Worm (Caenorhabditis elegans): ENCODE data around the gene emb-5.

emb-5 gene

ce11 chrIII:4735443-4735842 lies 15.0 kb upstream of the emb-5 start, which contains the start of gene F17C8.7:
Gene F17C8.7, plus strand, starts transcription at chrIII:4735743.
- TF ChIP-seq unc-39 (tag; optimal IDR thresholded peaks at IDR 0.05) (no peak), elt-1 (tag; optimal IDR thresholded peaks at IDR 0.05; ENCODE audit: borderline replicate concordance, insufficient read depth) (no peak), hlh-1 (tag; optimal IDR thresholded peaks at IDR 0.05) (no peak), nhr-12 (tag; optimal IDR thresholded peaks at IDR 0.05) (no peak), mep-1 (tag; optimal IDR thresholded peaks at IDR 0.05) (no peak), ces-1 (GFP tag; optimal IDR thresholded peaks at IDR 0.05) (no peak), lsy-2 (tag; optimal IDR thresholded peaks at IDR 0.05) (no peak), lin-13 (tag; optimal IDR thresholded peaks at IDR 0.05) (no peak), mls-2 (tag; optimal IDR thresholded peaks at IDR 0.05) (no peak), flh-1 (GFP tag; optimal IDR thresholded peaks at IDR 0.05) (no peak), mab-5 (tag; optimal IDR thresholded peaks at IDR 0.05) (no peak), ceh-43 (GFP tag; optimal IDR thresholded peaks at IDR 0.05) (no peak), nhr-76 (tag; optimal IDR thresholded peaks at IDR 0.05) (no peak), nhr-2 (tag; optimal IDR thresholded peaks at IDR 0.05) (no peak)

ce11 chrIII:4734056-4734455 lies 13.6 kb upstream of the emb-5 start, which contains the start of gene F17C8.9:
Gene F17C8.9, plus strand, starts transcription at chrIII:4734356.
- no peak for TF ChIP-seq ham-2 (GFP tag; optimal IDR thresholded peaks at IDR 0.05)
- no peak for TF ChIP-seq nhr-2 (tag; optimal IDR thresholded peaks at IDR 0.05)
- TF ChIP-seq hlh-1 (tag; optimal IDR thresholded peaks at IDR 0.05): no peak
- TF ChIP-seq lin-32 (GFP tag; optimal IDR thresholded peaks at IDR 0.05): no peak
- no peak for TF ChIP-seq tbx-8 (GFP tag; optimal IDR thresholded peaks at IDR 0.05)
- no peak for TF ChIP-seq elt-1 (tag; optimal IDR thresholded peaks at IDR 0.05; ENCODE audit: borderline replicate concordance, insufficient read depth)
- TF ChIP-seq nhr-12 (tag; optimal IDR thresholded peaks at IDR 0.05): no peak
- no peak for TF ChIP-seq cnd-1 (tag; optimal IDR thresholded peaks at IDR 0.05)
- no peak for TF ChIP-seq sem-2 (GFP tag; optimal IDR thresholded peaks at IDR 0.05)
- TF ChIP-seq unc-39 (tag; optimal IDR thresholded peaks at IDR 0.05): no peak
- TF ChIP-seq M03D4.4 (tag; optimal IDR thresholded peaks at IDR 0.05): no peak
- no peak for TF ChIP-seq nhr-28 (tag; optimal IDR thresholded peaks at IDR 0.05)
- TF ChIP-seq mep-1 (tag; optimal IDR thresholded peaks at IDR 0.05): no peak
- no peak for TF ChIP-seq ceh-43 (GFP tag; optimal IDR thresholded peaks at IDR 0.05)
- TF ChIP-seq unc-62 (GFP tag; optimal IDR thresholded peaks at IDR 0.05): no peak
- TF ChIP-seq zip-8 (tag; optimal IDR thresholded peaks at IDR 0.05): no peak
- TF ChIP-seq unc-120 (tag; optimal IDR thresholded peaks at IDR 0.05; ENCODE audit: poor library complexity, severe bottlenecking): no peak
- TF ChIP-seq lin-13 (tag; optimal IDR thresholded peaks at IDR 0.05): no peak
- no peak for TF ChIP-seq ceh-39 (tag; optimal IDR thresholded peaks at IDR 0.05)

DNA sequence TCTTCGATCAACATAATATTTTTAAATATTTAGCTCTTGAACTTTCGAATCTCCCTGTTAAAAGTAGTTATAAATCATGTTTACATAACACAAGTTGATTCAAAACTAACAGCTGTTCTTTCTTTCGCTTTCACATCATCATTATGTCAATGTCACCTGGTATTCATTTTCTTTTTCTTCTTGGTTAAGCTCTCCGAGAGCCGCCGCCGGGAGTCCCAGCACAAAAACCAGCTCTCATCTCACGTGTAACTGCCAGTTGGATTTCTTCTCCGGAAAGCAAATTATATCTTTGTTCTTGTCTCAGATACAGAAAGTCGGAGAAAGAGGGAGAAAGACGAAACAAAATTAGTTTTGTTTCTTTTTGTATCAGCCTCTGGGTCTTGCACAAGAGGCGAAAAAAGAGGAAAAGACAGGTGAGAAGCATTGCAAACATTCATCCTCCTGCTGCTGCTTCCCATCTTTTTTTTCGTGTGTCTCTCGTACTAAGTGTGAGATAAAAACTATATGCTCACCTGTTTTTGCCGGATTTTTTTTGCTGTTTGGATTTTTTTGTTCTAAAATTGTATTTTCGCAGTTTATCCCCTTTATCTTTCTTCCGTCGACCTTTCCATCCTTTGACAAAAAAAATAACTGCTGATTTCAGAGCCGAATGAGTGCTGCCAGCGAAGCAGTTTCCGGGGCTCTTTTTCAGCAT lies 11.0 kb upstream of the emb-5 start, which contains the start of gene F17C8.3:
F17C8.3 (plus strand) TSS at position 644 of the 694 bp plus-strand sequence.
- TF ChIP-seq hlh-1 (tag; optimal IDR thresholded peaks at IDR 0.05) (peak; percentile 69), unc-120 (tag; optimal IDR thresholded peaks at IDR 0.05; ENCODE audit: poor library complexity, severe bottlenecking) (peak; percentile 26), zip-8 (tag; optimal IDR thresholded peaks at IDR 0.05) (no peak)

DNA sequence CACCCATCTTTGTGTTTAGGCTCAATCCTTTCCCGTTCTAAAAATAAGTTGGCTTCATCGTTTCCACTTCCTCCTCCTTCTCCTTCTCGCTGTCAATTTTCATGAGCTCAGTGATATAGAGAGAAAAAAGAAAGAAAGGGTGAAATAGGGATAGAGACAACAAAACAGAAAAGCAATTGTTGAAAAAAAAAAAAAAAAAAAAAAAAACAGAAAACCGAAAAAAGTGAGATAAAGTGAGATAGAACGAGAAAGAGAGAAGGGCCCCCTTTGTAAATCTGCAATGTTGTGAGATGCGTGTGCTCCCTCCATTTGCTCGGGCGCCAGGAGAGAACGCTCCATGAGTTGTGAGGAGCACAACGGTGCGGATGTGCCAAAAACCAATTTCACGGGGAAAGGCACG lies 3.5 kb upstream of the emb-5 start:
- TF ChIP-seq nhr-28 (tag; optimal IDR thresholded peaks at IDR 0.05): no peak
- TF ChIP-seq flh-1 (GFP tag; optimal IDR thresholded peaks at IDR 0.05): no peak

DNA sequence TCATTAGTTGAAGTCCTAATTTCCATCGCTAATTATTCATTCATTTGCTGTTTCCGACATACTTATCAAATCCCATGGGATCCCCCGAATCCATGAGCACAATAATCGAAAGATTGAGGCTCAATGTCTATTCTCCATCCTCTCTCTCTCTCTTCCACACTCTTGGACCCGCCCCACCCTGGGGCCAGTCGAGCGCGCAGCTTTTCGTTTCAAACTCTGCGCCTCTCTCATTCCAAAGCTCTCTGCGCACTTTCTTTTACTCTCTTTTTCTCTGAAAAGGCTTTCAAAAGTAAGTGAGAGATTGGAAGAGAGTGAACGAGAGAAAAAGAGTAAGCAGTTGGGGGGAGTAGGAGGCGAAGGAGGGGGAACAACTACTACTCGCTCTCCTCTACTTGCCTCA lies 1.3 kb upstream of the emb-5 start, which contains the start of gene acy-1:
acy-1 (plus strand) TSS at position 346 of the 400 bp plus-strand sequence.
- TF ChIP-seq elt-3 (tag; optimal IDR thresholded peaks at IDR 0.05) (no peak), nhr-76 (tag; optimal IDR thresholded peaks at IDR 0.05) (no peak), tbx-8 (GFP tag; optimal IDR thresholded peaks at IDR 0.05) (no peak), hlh-1 (tag; optimal IDR thresholded peaks at IDR 0.05) (peak; percentile 81), nhr-12 (tag; optimal IDR thresholded peaks at IDR 0.05) (no peak), lin-32 (GFP tag; optimal IDR thresholded peaks at IDR 0.05) (no peak), ztf-11 (tag; optimal IDR thresholded peaks at IDR 0.05) (no peak), pha-4 (tag; optimal IDR thresholded peaks at IDR 0.05) (no peak), ceh-43 (GFP tag; optimal IDR thresholded peaks at IDR 0.05) (no peak), mls-2 (tag; optimal IDR thresholded peaks at IDR 0.05) (peak; percentile 62), lsy-2 (tag; optimal IDR thresholded peaks at IDR 0.05) (peak; percentile 22), mab-5 (tag; optimal IDR thresholded peaks at IDR 0.05) (no peak), drap-1 (GFP tag; optimal IDR thresholded peaks at IDR 0.05) (no peak), cnd-1 (tag; optimal IDR thresholded peaks at IDR 0.05) (peak; percentile 30), unc-62 (GFP tag; optimal IDR thresholded peaks at IDR 0.05) (peak; percentile 33), nhr-2 (tag; optimal IDR thresholded peaks at IDR 0.05) (no peak), bed-3 (GFP tag; optimal IDR thresholded peaks at IDR 0.05) (no peak), sem-2 (GFP tag; optimal IDR thresholded peaks at IDR 0.05) (no peak), ham-2 (GFP tag; optimal IDR thresholded peaks at IDR 0.05) (peak; percentile 43), sptf-1 (tag; optimal IDR thresholded peaks at IDR 0.05) (peak; percentile 55), nhr-237 (tag; optimal IDR thresholded peaks at IDR 0.05) (peak; percentile 67), elt-1 (tag; optimal IDR thresholded peaks at IDR 0.05; ENCODE audit: borderline replicate concordance, insufficient read depth) (no peak), zip-8 (tag; optimal IDR thresholded peaks at IDR 0.05) (no peak), ceh-83 (GFP tag; optimal IDR thresholded peaks at IDR 0.05) (no peak), blmp-1 (tag; optimal IDR thresholded peaks at IDR 0.05) (peak; percentile 12), unc-120 (tag; optimal IDR thresholded peaks at IDR 0.05; ENCODE audit: poor library complexity, severe bottlenecking) (peak; percentile 69), ceh-39 (tag; optimal IDR thresholded peaks at IDR 0.05) (no peak), M03D4.4 (tag; optimal IDR thresholded peaks at IDR 0.05) (no peak), lin-13 (tag; optimal IDR thresholded peaks at IDR 0.05) (no peak), ces-1 (GFP tag; optimal IDR thresholded peaks at IDR 0.05) (peak; percentile 92), unc-39 (tag; optimal IDR thresholded peaks at IDR 0.05) (no peak), nhr-28 (tag; optimal IDR thresholded peaks at IDR 0.05) (no peak), flh-1 (GFP tag; optimal IDR thresholded peaks at IDR 0.05) (no peak), snpc-4 (tag; optimal IDR thresholded peaks at IDR 0.05) (no peak), mep-1 (tag; optimal IDR thresholded peaks at IDR 0.05) (peak; percentile 69)
